Worm (Caenorhabditis elegans) whole organism, L1 larva: ENCODE results near the gene ZK632.14.

Experiments used
- egl-27 ChIP-seq, 2 experiments: fragments of 150-350 bp in 1 of 2; sonication (generic microtip); optimal IDR thresholded peaks; 3 replicates each; lab custom pipeline; 2017 to 2018; ENCODE audit warnings: missing biosample characterization in 2 of 2, missing genetic modification characterization in 2 of 2, missing genetic modification reagents in 2 of 2
- fkh-10 ChIP-seq: sonication (generic microtip); optimal IDR thresholded peaks from 2 replicates; lab custom pipeline; 2017; ENCODE audit warnings: missing biosample characterization, missing genetic modification reagents, missing genetic modification characterization
- lir-3 ChIP-seq: sonication (generic microtip); optimal IDR thresholded peaks from 2 replicates; lab custom pipeline; 2016; ENCODE audit warnings: mild to moderate bottlenecking, missing genetic modification characterization, moderate library complexity, missing compliant biosample characterization; ENCODE audit not compliant: poor library complexity
- mep-1 ChIP-seq: fragments of 150-350 bp; optimal IDR thresholded peaks from 2 replicates; lab custom pipeline; 2014; ENCODE audit warnings: missing biosample characterization, missing genetic modification characterization
- pqm-1 ChIP-seq: sonication (generic microtip); optimal IDR thresholded peaks from 3 replicates; lab custom pipeline; 2017; ENCODE audit warnings: missing biosample characterization, missing genetic modification characterization
- unc-62 ChIP-seq: fragments of 150-350 bp; optimal IDR thresholded peaks from 2 replicates; lab custom pipeline; 2014; ENCODE audit warnings: missing biosample characterization, missing genetic modification reagents, missing genetic modification characterization
- ztf-4 ChIP-seq: fragments of 150-350 bp; optimal IDR thresholded peaks from 2 replicates; lab custom pipeline; 2014; ENCODE audit warnings: missing biosample characterization, missing genetic modification characterization

ce11 chrIII:9776323-9776722 lies 36.9 kb upstream of the ZK632.14 start, which contains the start of gene usp-46:
- TF ChIP-seq unc-62 = no peak
- TF ChIP-seq ztf-4 (tag; lab: Kevin White, UChicago) = no peak
- TF ChIP-seq egl-27 (tag; optimal IDR thresholded peaks at IDR 0.05; lab: Kevin White, UChicago) = no peak
- TF ChIP-seq pqm-1 (tag; lab: Kevin White, UChicago) = no peak
- TF ChIP-seq lir-3 = no peak
- no peak for TF ChIP-seq fkh-10
- no peak for TF ChIP-seq mep-1 (tag; lab: Kevin White, UChicago)
